Fruit fly (Drosophila melanogaster) whole organism, wandering third instar larva: Measurements from ENCODE around the gene CG3168.
A peak's percentile ranks its signal among the peaks of the same experiment; 100 is the strongest.

Source experiments
- CG9705 ChIP-seq: fragments of 200-800 bp; sonication (Bioruptor generic); optimal IDR thresholded peaks from 2 replicates; lab custom pipeline; 2018; ENCODE audit warnings: missing biosample characterization, mild to moderate bottlenecking, missing genetic modification characterization
- CrebA ChIP-seq: fragments of 200-800 bp; sonication (Bioruptor generic); optimal IDR thresholded peaks from 2 replicates; lab custom pipeline; 2016; ENCODE audit warnings: missing biosample characterization, mild to moderate bottlenecking, missing genetic modification characterization, borderline replicate concordance
- Dfd ChIP-seq: fragments of >200 bp; optimal IDR thresholded peaks from 2 replicates; lab custom pipeline; 2017; ENCODE audit warnings: missing biosample characterization, missing genetic modification characterization
- Dif ChIP-seq: fragments of 200-275, 200-300 bp; sonication (Bioruptor generic); optimal IDR thresholded peaks from 2 replicates; lab custom pipeline; 2018; ENCODE audit warnings: missing biosample characterization, missing genetic modification characterization; ENCODE audit not compliant: partially characterized antibody
- Hr83 ChIP-seq: fragments of 200-300 bp; sonication (Bioruptor generic); optimal IDR thresholded peaks from 2 replicates; lab custom pipeline; 2016; ENCODE audit warnings: missing biosample characterization, mild to moderate bottlenecking, missing genetic modification characterization, moderate library complexity; ENCODE audit not compliant: poor library complexity, severe bottlenecking
- Jra ChIP-seq: sonication (Bioruptor generic); optimal IDR thresholded peaks from 2 replicates; lab custom pipeline; 2016; ENCODE audit warnings: missing biosample characterization, missing genetic modification characterization
- OdsH ChIP-seq: fragments of 200-800 bp; sonication (Bioruptor generic); optimal IDR thresholded peaks from 2 replicates; lab custom pipeline; 2016; ENCODE audit warnings: missing biosample characterization, mild to moderate bottlenecking, missing genetic modification characterization
- Rel ChIP-seq, 2 experiments: fragments of 200-800 bp; sonication (Bioruptor generic) in 1 of 2; optimal IDR thresholded peaks; 2 replicates in 1 of 2; 3 replicates in 1 of 2; lab custom pipeline; 2016 to 2019; ENCODE audit warnings: mild to moderate bottlenecking in 2 of 2, missing biosample characterization in 2 of 2, missing genetic modification characterization in 2 of 2, moderate library complexity in 1 of 2
- Sp1 ChIP-seq: fragments of 200-800 bp; sonication (Bioruptor generic); optimal IDR thresholded peaks from 3 replicates; lab custom pipeline; 2019; ENCODE audit warnings: missing biosample characterization, mild to moderate bottlenecking, missing genetic modification characterization, moderate library complexity
- br ChIP-seq: fragments of 200-800 bp; sonication (Bioruptor generic); optimal IDR thresholded peaks from 2 replicates; lab custom pipeline; 2016; ENCODE audit warnings: missing biosample characterization, missing genetic modification characterization
- brk ChIP-seq: fragments of 200-800 bp; sonication (Bioruptor generic); optimal IDR thresholded peaks from 2 replicates; lab custom pipeline; 2016; ENCODE audit warnings: missing biosample characterization, mild to moderate bottlenecking, missing genetic modification characterization
- dmrt93B ChIP-seq: fragments of 200-800 bp; sonication (Bioruptor generic); optimal IDR thresholded peaks from 2 replicates; lab custom pipeline; 2018; ENCODE audit warnings: missing biosample characterization, mild to moderate bottlenecking, missing genetic modification characterization
- dsf ChIP-seq: sonication (Bioruptor generic); optimal IDR thresholded peaks from 2 replicates; lab custom pipeline; 2016; ENCODE audit warnings: missing biosample characterization, missing genetic modification characterization, borderline replicate concordance
- ey ChIP-seq: fragments of 200-800 bp; sonication (Bioruptor generic); optimal IDR thresholded peaks from 2 replicates; lab custom pipeline; 2016; ENCODE audit warnings: missing biosample characterization, missing genetic modification characterization
- foxo ChIP-seq, 2 experiments: fragments of 200-800 bp; sonication (Bioruptor generic); optimal IDR thresholded peaks; 2 replicates in 1 of 2; 3 replicates in 1 of 2; lab custom pipeline; 2016 to 2017; ENCODE audit warnings: missing biosample characterization in 2 of 2, missing genetic modification characterization in 2 of 2
- h ChIP-seq: fragments of 200-800 bp; sonication (Bioruptor generic); optimal IDR thresholded peaks from 3 replicates; lab custom pipeline; 2016; ENCODE audit warnings: missing biosample characterization, mild to moderate bottlenecking, missing genetic modification characterization
- pan ChIP-seq: fragments of >200 bp; optimal IDR thresholded peaks from 2 replicates; lab custom pipeline; 2017
- psq ChIP-seq: fragments of 200-800 bp; sonication (Bioruptor generic); optimal IDR thresholded peaks from 3 replicates; lab custom pipeline; 2017; ENCODE audit warnings: missing biosample characterization, mild to moderate bottlenecking, missing genetic modification characterization, moderate library complexity
- sage ChIP-seq: fragments of 200-800 bp; sonication (Bioruptor generic); optimal IDR thresholded peaks from 2 replicates; lab custom pipeline; 2016; ENCODE audit warnings: missing biosample characterization, mild to moderate bottlenecking, missing genetic modification characterization
- sv ChIP-seq: fragments of 200-800 bp; sonication (Bioruptor generic); optimal IDR thresholded peaks from 3 replicates; lab custom pipeline; 2016; ENCODE audit warnings: missing biosample characterization, missing genetic modification characterization
- woc ChIP-seq: sonication (Bioruptor generic); optimal IDR thresholded peaks from 2 replicates; lab custom pipeline; 2016; ENCODE audit warnings: missing biosample characterization, mild to moderate bottlenecking, missing genetic modification characterization

The CG3168 gene

DNA sequence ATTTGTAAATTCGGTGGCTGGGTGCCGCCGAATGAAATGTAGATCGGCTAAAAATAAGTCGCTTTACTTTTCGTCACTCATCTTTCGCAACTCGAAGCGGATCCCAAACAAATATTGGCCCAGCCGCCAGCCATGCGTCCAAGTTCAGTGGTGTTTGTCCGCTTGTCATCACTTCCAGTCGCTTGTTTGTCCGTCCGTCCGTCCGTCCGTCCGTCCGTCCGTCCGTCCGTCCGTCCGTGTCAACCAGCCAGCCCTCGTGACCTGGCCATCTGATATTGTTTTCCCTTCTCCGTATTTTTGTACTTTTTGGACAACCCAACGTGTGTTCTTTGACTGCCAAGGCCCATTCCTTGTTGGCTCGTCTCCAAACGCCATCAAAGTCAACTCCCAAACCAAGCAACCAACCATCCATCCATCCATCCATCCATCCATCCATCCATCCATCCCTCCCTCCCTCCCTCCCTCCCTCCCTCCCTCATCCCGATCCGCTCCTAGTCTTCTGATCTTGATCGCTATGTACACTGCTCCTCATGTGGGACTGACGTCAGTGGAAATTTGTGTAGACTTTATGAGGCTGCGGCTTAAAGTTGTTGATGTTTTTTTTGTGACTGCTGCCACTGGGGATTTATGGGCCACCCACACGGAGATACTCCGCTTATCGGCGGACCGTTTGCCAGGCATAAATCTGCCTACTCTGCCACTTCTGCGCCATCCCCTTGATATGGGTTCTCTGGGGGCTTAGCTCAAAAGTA is 6.3 kb downstream of the CG3168 start:
- TF ChIP-seq h (GFP tag; lab: Kevin White, UChicago) (peak; percentile 16), Hr83 (GFP tag; lab: Kevin White, UChicago) (peak; percentile 39), brk (GFP tag; lab: Kevin White, UChicago) (no peak), pan (lab: Kevin White, UChicago) (peak; percentile 29)
- TF ChIP-seq, all 38 proteins: peak for 3

DNA sequence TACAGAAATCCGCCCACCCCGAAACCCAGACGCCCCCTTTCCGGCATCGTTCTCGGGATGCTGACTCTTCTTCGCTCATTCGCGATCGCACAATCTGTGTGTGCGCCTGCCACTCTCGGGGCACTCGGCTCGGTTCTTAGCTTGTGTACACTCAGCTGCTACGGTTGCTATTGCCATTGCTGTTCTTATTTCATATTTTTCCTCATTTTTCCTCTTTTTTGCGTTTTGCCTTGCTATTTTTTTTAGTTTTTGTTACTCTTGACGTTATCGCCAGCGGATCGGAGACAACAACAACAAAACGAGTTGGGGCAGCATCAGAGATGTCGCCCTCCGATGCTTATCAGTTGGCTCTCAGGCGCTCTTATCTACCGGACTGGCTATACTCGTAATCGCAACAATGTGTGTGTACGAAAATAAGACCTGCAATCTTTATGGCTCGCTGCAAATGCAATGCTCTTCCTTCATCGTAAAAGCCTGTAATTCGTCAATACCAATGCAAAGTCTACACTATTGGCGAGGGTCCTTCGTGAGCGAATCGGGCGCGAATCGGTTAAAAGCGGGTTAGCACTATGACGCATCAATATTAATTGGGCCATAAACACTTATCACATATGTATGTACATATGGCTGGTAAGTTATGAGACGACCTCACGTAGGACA is 9.1 kb downstream of the CG3168 start:
- TF ChIP-seq Jra (GFP tag; lab: Kevin White, UChicago) (no peak), Sp1 (GFP tag; lab: Kevin White, UChicago) (peak; percentile 8)
- TF ChIP-seq, all 38 proteins: peak for 1

DNA sequence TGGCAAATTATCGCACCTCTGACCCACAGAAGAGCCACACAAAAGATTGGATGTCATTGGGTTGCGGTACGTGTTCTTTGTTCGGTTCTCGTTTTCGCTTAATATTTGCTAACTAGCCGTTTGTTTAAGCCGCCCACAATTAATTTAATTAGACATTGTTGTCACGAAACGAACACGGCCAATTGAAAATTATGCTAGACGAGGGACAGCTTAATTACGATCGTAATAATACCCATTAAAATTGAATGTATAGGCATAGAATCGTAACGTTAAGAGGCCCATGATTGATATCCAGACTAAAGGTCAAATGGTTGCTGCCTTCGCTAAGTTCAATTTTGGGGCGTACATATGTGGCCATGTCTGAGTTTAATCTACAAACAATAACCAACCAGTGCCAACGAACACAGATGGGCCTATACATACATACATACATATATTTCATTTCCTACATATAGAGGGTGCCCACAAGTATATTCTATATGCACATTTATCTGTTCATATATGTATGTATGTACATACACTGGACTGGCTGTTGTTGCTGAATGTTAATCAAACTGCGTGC is 11.1 kb downstream of the CG3168 start:
- TF ChIP-seq Hr83 (GFP tag; lab: Kevin White, UChicago) (no peak), Dif (no peak), sage (GFP tag; lab: Kevin White, UChicago) (no peak), Sp1 (GFP tag; lab: Kevin White, UChicago) (no peak), OdsH (GFP tag; lab: Kevin White, UChicago) (no peak)

DNA sequence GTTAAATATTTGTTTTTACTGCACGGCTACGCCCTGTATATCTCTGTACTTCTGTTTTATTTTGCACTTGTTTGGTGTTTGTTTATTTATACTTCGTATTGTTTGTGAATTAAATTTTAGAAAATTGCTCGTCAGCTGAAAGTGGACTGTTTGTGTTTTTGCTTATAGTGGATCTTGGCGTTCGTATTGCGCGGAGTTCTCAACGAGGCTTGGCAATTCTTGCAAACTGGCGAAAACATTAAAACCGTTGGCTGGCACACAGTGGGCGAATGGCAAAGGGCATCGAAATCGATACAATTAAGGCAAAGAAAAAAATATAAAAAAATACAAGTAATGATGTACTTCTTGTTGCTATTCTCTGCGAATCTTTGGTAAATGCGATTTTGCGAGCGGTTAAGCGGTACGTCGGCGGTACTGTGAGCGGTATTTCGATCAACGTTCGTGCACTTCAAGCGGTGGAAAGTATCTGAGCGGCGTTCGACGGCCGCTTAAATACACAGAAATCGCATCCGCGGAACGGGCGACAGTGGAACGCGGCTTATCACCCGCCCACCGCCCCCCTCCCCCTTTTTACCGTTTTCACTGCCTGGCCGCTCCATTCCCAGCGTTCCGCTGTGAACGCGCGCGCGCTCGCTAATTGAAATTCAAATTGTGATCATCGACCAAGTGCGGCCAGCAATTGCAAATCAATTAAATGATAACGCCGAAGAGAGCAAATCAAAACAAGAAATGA is 12.9 kb downstream of the CG3168 start:
- no peak for TF ChIP-seq dmrt93B (GFP tag; lab: Kevin White, UChicago)
- peak; percentile 64 for TF ChIP-seq Dfd (GFP tag; lab: Kevin White, UChicago)
- TF ChIP-seq ey, result no peak
- TF ChIP-seq psq (GFP tag; lab: Kevin White, UChicago), result no peak
- TF ChIP-seq sage (GFP tag; lab: Kevin White, UChicago), result no peak
- TF ChIP-seq Dif, result no peak
- TF ChIP-seq Jra (GFP tag; lab: Kevin White, UChicago), result no peak
- no peak for TF ChIP-seq CrebA (GFP tag; lab: Kevin White, UChicago)
- TF ChIP-seq foxo (GFP tag; optimal IDR thresholded peaks at IDR 0.05; lab: Kevin White, UChicago), result no peak
- no peak for TF ChIP-seq CG9705 (GFP tag; lab: Kevin White, UChicago)
- no peak for TF ChIP-seq OdsH (GFP tag; lab: Kevin White, UChicago)
- no peak for TF ChIP-seq woc (GFP tag; lab: Kevin White, UChicago)
- TF ChIP-seq Hr83 (GFP tag; lab: Kevin White, UChicago), result no peak
- no peak for TF ChIP-seq sv
- no peak for TF ChIP-seq Rel (GFP tag; optimal IDR thresholded peaks at IDR 0.05; lab: Kevin White, UChicago)
- peak; percentile 1 for TF ChIP-seq Rel (tag; optimal IDR thresholded peaks at IDR 0.05; lab: Kevin White, UChicago)

DNA sequence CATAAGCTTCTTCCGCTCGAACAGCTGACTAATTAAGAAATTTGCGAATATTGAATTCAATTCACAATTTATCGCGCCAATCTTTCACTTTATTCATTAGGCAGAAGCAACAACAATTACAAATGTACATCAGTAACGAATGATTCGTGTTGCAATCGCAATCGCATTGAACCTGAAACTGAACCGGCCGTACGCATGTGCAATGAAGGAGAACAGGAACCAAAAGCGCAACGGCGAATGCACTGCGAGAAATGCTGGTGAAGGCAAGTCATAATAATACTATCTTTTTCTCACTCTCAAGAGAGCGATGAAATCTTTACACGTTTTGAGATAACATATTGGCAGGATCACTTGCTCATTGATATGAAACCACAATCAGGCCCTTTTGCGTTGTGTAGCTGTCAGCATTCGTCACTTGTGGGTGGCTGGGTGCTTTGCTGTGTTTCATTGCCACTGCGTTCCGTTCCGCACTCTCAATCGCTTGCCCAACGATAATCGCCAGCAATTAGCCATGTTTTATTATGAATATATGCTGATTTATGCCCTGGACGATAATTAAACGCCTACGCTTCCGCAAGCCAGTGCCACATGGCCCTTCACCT is 14.8 kb downstream of the CG3168 start:
- TF ChIP-seq dsf (GFP tag; lab: Kevin White, UChicago), result no peak
- peak; percentile 64 for TF ChIP-seq Dif
- TF ChIP-seq Jra (GFP tag; lab: Kevin White, UChicago), result no peak
- no peak for TF ChIP-seq br (GFP tag; lab: Kevin White, UChicago)

DNA sequence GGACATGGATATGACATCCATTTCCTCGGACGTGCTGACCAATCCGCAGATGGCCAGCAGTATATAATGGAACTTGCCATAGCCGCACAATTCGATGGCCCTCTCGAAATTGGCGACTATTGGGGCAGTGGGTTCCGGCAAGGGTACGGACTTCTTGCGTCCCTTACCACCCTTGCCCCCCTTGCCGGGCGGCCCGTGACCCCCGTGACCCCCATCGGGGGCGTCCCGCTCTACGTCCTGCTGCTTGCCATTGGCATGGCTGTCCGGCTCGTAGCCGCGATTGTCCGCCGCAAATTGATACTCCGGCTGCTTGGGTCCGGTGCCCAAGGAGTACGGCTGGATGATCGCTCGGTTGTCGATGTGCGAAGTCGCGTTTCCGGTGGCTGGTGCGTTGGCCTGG is 16.2 kb downstream of the CG3168 start:
- TF ChIP-seq Dfd (GFP tag; lab: Kevin White, UChicago), result peak; percentile 99
- no peak for TF ChIP-seq brk (GFP tag; lab: Kevin White, UChicago)
